Fruit fly (Drosophila melanogaster) whole organism, embryonic: ENCODE measurements around the gene CG8042.
A peak's percentile ranks its signal among the peaks of the same experiment; 100 is the strongest.

Experiments used
- Bdp1 ChIP-seq: fragments of 200-800 bp; sonication (Bioruptor generic); optimal IDR thresholded peaks from 3 replicates; lab custom pipeline; 2016; ENCODE audit warnings: missing biosample characterization, missing genetic modification characterization
- CG10321 ChIP-seq: fragments of 200-800 bp; sonication (Bioruptor generic); IDR thresholded peaks from 2 replicates; pipeline ENCODE4 v1.3.6; 2022; ENCODE audit warnings: missing biosample characterization, missing genetic modification characterization
- CG11560 ChIP-seq: fragments of 200-800 bp; sonication (Bioruptor generic); IDR thresholded peaks from 3 replicates; pipeline ENCODE4 v1.3.6; 2022; ENCODE audit warnings: missing biosample characterization, missing genetic modification characterization
- CG1832 ChIP-seq: fragments of 200-800 bp; sonication (Bioruptor generic); optimal IDR thresholded peaks from 2 replicates; lab custom pipeline; 2017; ENCODE audit warnings: missing biosample characterization, mild to moderate bottlenecking, missing genetic modification characterization, inconsistent platforms
- CG30431 ChIP-seq: fragments of 200-800 bp; sonication (Bioruptor generic); optimal IDR thresholded peaks from 2 replicates; lab custom pipeline; 2017; ENCODE audit warnings: missing biosample characterization, missing genetic modification characterization
- CG31224 ChIP-seq: fragments of 200-800 bp; sonication (Bioruptor generic); IDR thresholded peaks from 2 replicates; pipeline ENCODE4 v1.3.6; 2022; ENCODE audit warnings: missing biosample characterization, missing genetic modification characterization
- CG32532 ChIP-seq: fragments of 200-800 bp; sonication (Bioruptor generic); IDR thresholded peaks from 2 replicates; pipeline ENCODE4 v1.3.6; 2022; ENCODE audit warnings: missing biosample characterization, missing genetic modification characterization
- CG6791 ChIP-seq: fragments of 200-800 bp; sonication (Bioruptor generic); IDR thresholded peaks from 3 replicates; pipeline ENCODE4 v1.3.6; 2022; ENCODE audit warnings: missing biosample characterization, missing genetic modification characterization; ENCODE audit not compliant: partially characterized antibody
- CG7987 ChIP-seq: fragments of 200-800 bp; sonication (Bioruptor generic); optimal IDR thresholded peaks from 2 replicates; lab custom pipeline; 2018; ENCODE audit warnings: missing biosample characterization, mild to moderate bottlenecking, missing genetic modification characterization, moderate library complexity
- CG8281 ChIP-seq: fragments of 200-800 bp; sonication (Bioruptor generic); optimal IDR thresholded peaks from 2 replicates; lab custom pipeline; 2018; ENCODE audit warnings: missing biosample characterization, mild to moderate bottlenecking, missing genetic modification characterization, moderate library complexity
- CG8944 ChIP-seq: fragments of 200-800 bp; sonication (Bioruptor generic); optimal IDR thresholded peaks from 3 replicates; lab custom pipeline; 2016; ENCODE audit warnings: missing biosample characterization, missing genetic modification characterization
- Dll ChIP-seq: fragments of 200-800 bp; sonication (Bioruptor generic); IDR thresholded peaks from 4 replicates; pipeline ENCODE4 v1.3.6; 2022; ENCODE audit warnings: missing biosample characterization, missing genetic modification characterization; ENCODE audit not compliant: partially characterized antibody
- Lim3 ChIP-seq: fragments of 200-800 bp; sonication (Bioruptor generic); IDR thresholded peaks from 2 replicates; pipeline ENCODE4 v1.3.6; 2022; ENCODE audit warnings: missing biosample characterization, missing genetic modification characterization
- Med ChIP-seq: fragments of 200-800 bp; sonication (Bioruptor generic); peaks from one replicate; lab custom pipeline; 2016; ENCODE audit warnings: missing biosample characterization, missing genetic modification characterization, mild to moderate bottlenecking, inconsistent platforms, moderate library complexity
- NC2β ChIP-seq: fragments of 200-800 bp; sonication (Bioruptor generic); optimal IDR thresholded peaks from 2 replicates; lab custom pipeline; 2016; ENCODE audit warnings: missing biosample characterization, missing genetic modification characterization
- Nf-YB ChIP-seq: fragments of 200-800 bp; sonication (Bioruptor generic); optimal IDR thresholded peaks from 3 replicates; lab custom pipeline; 2019; ENCODE audit warnings: missing biosample characterization, mild to moderate bottlenecking, missing genetic modification characterization, moderate library complexity
- Nf-YC ChIP-seq: fragments of 200-800 bp; optimal IDR thresholded peaks from 3 replicates; lab custom pipeline; 2019; ENCODE audit warnings: missing biosample characterization, mild to moderate bottlenecking, missing genetic modification characterization, moderate library complexity
- Poxn ChIP-seq: fragments of 200-800 bp; sonication (Bioruptor generic); IDR thresholded peaks from 2 replicates; pipeline ENCODE4 v1.3.6; 2022; ENCODE audit warnings: missing biosample characterization, missing genetic modification characterization
- Ssrp ChIP-seq: fragments of 200-800 bp; sonication (Bioruptor generic); optimal IDR thresholded peaks from 2 replicates; lab custom pipeline; 2018; ENCODE audit warnings: missing biosample characterization, mild to moderate bottlenecking, missing genetic modification characterization, moderate library complexity
- abd-A ChIP-seq: fragments of 200-800 bp; sonication (Bioruptor generic); optimal IDR thresholded peaks from 3 replicates; lab custom pipeline; 2019; ENCODE audit warnings: missing biosample characterization, mild to moderate bottlenecking, missing genetic modification characterization, moderate library complexity
- br ChIP-seq: fragments of >200 bp; optimal IDR thresholded peaks from 2 replicates; lab custom pipeline; 2017
- ci ChIP-seq: fragments of 200-800 bp; sonication (Bioruptor generic); IDR thresholded peaks from 3 replicates; pipeline ENCODE4 v1.3.6; 2022; ENCODE audit warnings: missing biosample characterization, missing genetic modification characterization
- crol ChIP-seq: fragments of 200-800 bp; sonication (Bioruptor generic); IDR thresholded peaks from 2 replicates; pipeline ENCODE4 v1.3.6; 2022; ENCODE audit warnings: missing biosample characterization, missing genetic modification characterization
- da ChIP-seq: fragments of 200-800 bp; sonication (Bioruptor generic); optimal IDR thresholded peaks from 2 replicates; lab custom pipeline; 2016; ENCODE audit warnings: missing biosample characterization, missing genetic modification characterization
- ewg ChIP-seq: fragments of 200-800 bp; sonication (Bioruptor generic); optimal IDR thresholded peaks from 3 replicates; lab custom pipeline; 2017; ENCODE audit warnings: mild to moderate bottlenecking, missing biosample characterization, missing genetic modification reagents, missing genetic modification characterization
- exex ChIP-seq: fragments of 200-800 bp; sonication (Bioruptor generic); optimal IDR thresholded peaks from 4 replicates; lab custom pipeline; 2018; ENCODE audit warnings: missing biosample characterization, mild to moderate bottlenecking, missing genetic modification characterization, moderate library complexity
- gfzf ChIP-seq: fragments of 200-800 bp; sonication (Bioruptor generic); optimal IDR thresholded peaks from 2 replicates; lab custom pipeline; 2016; ENCODE audit warnings: missing biosample characterization, mild to moderate bottlenecking, missing genetic modification characterization, moderate library complexity
- hbn ChIP-seq: fragments of 200-800 bp; sonication (Bioruptor generic); IDR thresholded peaks from 2 replicates; pipeline ENCODE4 v1.3.6; 2022; ENCODE audit warnings: missing biosample characterization, missing genetic modification characterization; ENCODE audit not compliant: partially characterized antibody
- onecut ChIP-seq: fragments of 200-800 bp; sonication (Bioruptor generic); IDR thresholded peaks from 2 replicates; pipeline ENCODE4 v1.3.6; 2022; ENCODE audit warnings: missing biosample characterization, missing genetic modification characterization
- run ChIP-seq: fragments of 200-800 bp; sonication (Bioruptor generic); optimal IDR thresholded peaks from 3 replicates; lab custom pipeline; 2018; ENCODE audit warnings: missing biosample characterization, mild to moderate bottlenecking, missing genetic modification characterization
- schlank ChIP-seq: fragments of 200-800 bp; sonication (Bioruptor generic); optimal IDR thresholded peaks from 2 replicates; lab custom pipeline; 2018; ENCODE audit warnings: missing biosample characterization, mild to moderate bottlenecking, missing genetic modification characterization
- sens-2 ChIP-seq: fragments of 200-800 bp; sonication (Bioruptor generic); IDR thresholded peaks from 2 replicates; pipeline ENCODE4 v1.3.6; 2022; ENCODE audit warnings: missing biosample characterization, missing genetic modification characterization
- seq ChIP-seq: fragments of 200-800 bp; sonication (Bioruptor generic); IDR thresholded peaks from 2 replicates; pipeline ENCODE4 v1.3.6; 2022; ENCODE audit warnings: missing biosample characterization, missing genetic modification characterization
- sqz ChIP-seq: fragments of 200-800 bp; sonication (Bioruptor generic); optimal IDR thresholded peaks from 3 replicates; lab custom pipeline; 2018; ENCODE audit warnings: missing biosample characterization, mild to moderate bottlenecking, missing genetic modification characterization
- tap ChIP-seq: fragments of 200-800 bp; optimal IDR thresholded peaks from 3 replicates; lab custom pipeline; 2019; ENCODE audit warnings: missing biosample characterization, mild to moderate bottlenecking, missing genetic modification characterization, moderate library complexity
- ttk ChIP-seq: fragments of 200-800 bp; sonication (Bioruptor generic); IDR thresholded peaks from 2 replicates; pipeline ENCODE4 v2.1.2; 2022; ENCODE audit warnings: missing biosample characterization, missing genetic modification characterization
- twi ChIP-seq: fragments of 200-800 bp; optimal IDR thresholded peaks from 2 replicates; lab custom pipeline; 2019; ENCODE audit warnings: missing biosample characterization, mild to moderate bottlenecking, missing genetic modification characterization, moderate library complexity
- tx ChIP-seq: fragments of 200-800 bp; sonication (Bioruptor generic); optimal IDR thresholded peaks from 2 replicates; lab custom pipeline; 2016; ENCODE audit warnings: missing biosample characterization, missing genetic modification characterization
- vfl ChIP-seq: fragments of 200-800 bp; sonication (Bioruptor generic); optimal IDR thresholded peaks from 2 replicates; lab custom pipeline; 2016; ENCODE audit warnings: missing biosample characterization, missing genetic modification characterization

CG8042 gene

DNA sequence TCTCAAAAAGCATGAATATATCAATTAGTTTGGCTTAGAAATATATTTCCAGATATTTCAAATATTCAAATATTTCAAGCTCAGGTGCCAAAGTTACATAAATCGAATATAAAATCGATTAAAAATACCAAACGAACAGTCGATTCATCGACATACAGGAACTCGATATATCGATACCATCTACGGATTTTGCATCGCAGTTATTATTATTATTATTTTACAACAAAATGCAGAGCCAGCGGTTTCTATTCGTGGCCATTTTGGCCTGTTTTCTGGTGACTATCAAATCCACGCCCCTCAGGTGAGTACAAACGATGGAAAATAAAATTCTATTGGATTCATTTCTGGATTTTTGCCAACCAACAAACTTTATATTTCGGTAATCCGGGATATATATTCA, 4.3 kb downstream of the CG8042 start, which contains the start of gene RNaseX25 (continued):
- TF ChIP-seq Dll (GFP tag; lab: Robert Waterston, UW), result peak; percentile 97
- TF ChIP-seq Ssrp (tag; lab: Kevin White, UChicago), result no peak
- no peak for TF ChIP-seq Poxn (GFP tag; lab: Robert Waterston, UW)
- TF ChIP-seq NC2β (GFP tag; lab: Kevin White, UChicago), result no peak
- TF ChIP-seq run (tag; lab: Kevin White, UChicago), result no peak
- no peak for TF ChIP-seq br (lab: Kevin White, UChicago)
- peak; percentile 94 for TF ChIP-seq hbn
- TF ChIP-seq, all 482 proteins: peak for 59

- 0 out of 3 replicates have a peak, but pooled peaks have one; percentile 24 for TF ChIP-seq ci (GFP tag; lab: Robert Waterston, UW)
- no peak for TF ChIP-seq da
- TF ChIP-seq vfl (GFP tag; lab: Kevin White, UChicago), result no peak
- no peak for TF ChIP-seq CG8944
- no peak for TF ChIP-seq tap (tag; lab: Kevin White, UChicago)
- peak; percentile 32 for TF ChIP-seq sqz (GFP tag; lab: Kevin White, UChicago)
- TF ChIP-seq CG1832 (GFP tag; lab: Kevin White, UChicago), result peak; percentile 7
- TF ChIP-seq CG10321 (GFP tag; lab: Robert Waterston, UW), result no peak
- TF ChIP-seq Bdp1 (GFP tag; lab: Kevin White, UChicago), result no peak
- TF ChIP-seq seq (GFP tag; lab: Robert Waterston, UW), result 0 out of 2 replicates have a peak, but pooled peaks have one; percentile 13
- peak; percentile 80 for TF ChIP-seq ewg (GFP tag; lab: Kevin White, UChicago)
- TF ChIP-seq schlank (tag; lab: Kevin White, UChicago), result no peak
- TF ChIP-seq sens-2 (GFP tag; lab: Robert Waterston, UW), result no peak
- no peak for TF ChIP-seq CG8281 (tag; lab: Kevin White, UChicago)
- peak; percentile 70 for TF ChIP-seq Nf-YC (tag; lab: Kevin White, UChicago)
- TF ChIP-seq Nf-YB, result peak; percentile 86
- TF ChIP-seq exex (tag; lab: Kevin White, UChicago), result peak; percentile 72
- TF ChIP-seq CG6791 (GFP tag; lab: Robert Waterston, UW), result 0 out of 3 replicates have a peak, but pooled peaks have one; percentile 29
- no peak for TF ChIP-seq twi (tag; lab: Kevin White, UChicago)
- peak; percentile 60 for TF ChIP-seq Med (GFP tag; lab: Kevin White, UChicago)
These were observed 6.3 kb downstream of the CG8042 start for dm6 chr3L:7968422-7969030.

- TF ChIP-seq gfzf (GFP tag; lab: Kevin White, UChicago) (no peak), tx (no peak), crol (GFP tag; lab: Robert Waterston, UW) (peak; percentile 12; the same call in 1 of the 2 replicates), exex (tag; lab: Kevin White, UChicago) (peak; percentile 75), abd-A (peak; percentile 66), Nf-YB (peak; percentile 72), Nf-YC (tag; lab: Kevin White, UChicago) (peak; percentile 80), onecut (GFP tag; lab: Robert Waterston, UW) (no peak), CG31224 (GFP tag; lab: Robert Waterston, UW) (no peak), CG11560 (0 out of 3 replicates have a peak, but pooled peaks have one; percentile 17), ewg (GFP tag; lab: Kevin White, UChicago) (peak; percentile 7), CG7987 (GFP tag; lab: Kevin White, UChicago) (no peak), CG30431 (GFP tag; lab: Kevin White, UChicago) (no peak), CG32532 (GFP tag; lab: Robert Waterston, UW) (peak; percentile 15; the same call in 1 of the 2 replicates), ttk (0 out of 2 replicates have a peak, but pooled peaks have one; percentile 20), Lim3 (no peak), seq (GFP tag; lab: Robert Waterston, UW) (peak; percentile 76; the same call in 1 of the 2 replicates)
These were observed 7.6 kb downstream of the CG8042 start for dm6 chr3L:7967203-7967602.
